Worm (Caenorhabditis elegans) whole organism, late embryonic: ENCODE data around the gene hpo-19.

Experiments
- C08G9.2 ChIP-seq: sonication (generic microtip); optimal IDR thresholded peaks from 2 replicates; lab custom pipeline; 2016; ENCODE audit warnings: mild to moderate bottlenecking, missing genetic modification characterization, moderate library complexity, missing compliant biosample characterization
- T23F11.4 ChIP-seq: fragments of 200-800 bp; sonication (Bioruptor generic); optimal IDR thresholded peaks from 2 replicates; lab custom pipeline; 2018; ENCODE audit warnings: mild to moderate bottlenecking, missing genetic modification characterization, missing compliant biosample characterization
- Y22D7AL.16 ChIP-seq: sonication (generic microtip); optimal IDR thresholded peaks from 2 replicates; lab custom pipeline; 2016; ENCODE audit warnings: missing genetic modification characterization, missing compliant biosample characterization
- ahr-1 ChIP-seq: sonication (generic microtip); optimal IDR thresholded peaks from 2 replicates; lab custom pipeline; 2016; ENCODE audit warnings: missing genetic modification characterization, missing compliant biosample characterization
- ceh-31 ChIP-seq: sonication (generic microtip); optimal IDR thresholded peaks from 2 replicates; lab custom pipeline; 2016; ENCODE audit warnings: missing genetic modification characterization, missing compliant biosample characterization
- ceh-34 ChIP-seq: sonication (generic microtip); optimal IDR thresholded peaks from 2 replicates; lab custom pipeline; 2016; ENCODE audit warnings: mild to moderate bottlenecking, missing genetic modification characterization, missing compliant biosample characterization
- che-1 ChIP-seq: sonication (generic microtip); optimal IDR thresholded peaks from 2 replicates; lab custom pipeline; 2016; ENCODE audit warnings: mild to moderate bottlenecking, missing genetic modification characterization, missing compliant biosample characterization
- dve-1 ChIP-seq: sonication (generic microtip); optimal IDR thresholded peaks from 2 replicates; lab custom pipeline; 2017; ENCODE audit warnings: antibody characterized with exemption, mild to moderate bottlenecking, missing genetic modification characterization, missing compliant biosample characterization
- elt-2 ChIP-seq: sonication (generic microtip); optimal IDR thresholded peaks from 2 replicates; lab custom pipeline; 2016; ENCODE audit warnings: missing genetic modification reagents, missing genetic modification characterization, missing compliant biosample characterization
- ets-4 ChIP-seq: sonication (generic microtip); optimal IDR thresholded peaks from 2 replicates; lab custom pipeline; 2016; ENCODE audit warnings: missing genetic modification characterization, missing compliant biosample characterization
- fkh-10 ChIP-seq: fragments of 150-350 bp; optimal IDR thresholded peaks from 2 replicates; lab custom pipeline; 2014; ENCODE audit warnings: missing biosample characterization, missing genetic modification reagents, missing genetic modification characterization
- fkh-6 ChIP-seq: sonication (generic microtip); optimal IDR thresholded peaks from 2 replicates; lab custom pipeline; 2016; ENCODE audit warnings: missing genetic modification characterization, missing compliant biosample characterization
- lim-6 ChIP-seq: sonication (generic microtip); optimal IDR thresholded peaks from 2 replicates; lab custom pipeline; 2016; ENCODE audit warnings: missing genetic modification characterization, missing compliant biosample characterization
- nhr-11 ChIP-seq: fragments of 150-350 bp; optimal IDR thresholded peaks from 2 replicates; lab custom pipeline; 2014; ENCODE audit warnings: missing biosample characterization, missing genetic modification characterization
- npax-4 ChIP-seq: sonication (generic microtip); optimal IDR thresholded peaks from 2 replicates; lab custom pipeline; 2016; ENCODE audit warnings: missing genetic modification characterization, missing compliant biosample characterization
- pax-1 ChIP-seq: fragments of 150-350 bp; optimal IDR thresholded peaks from 2 replicates; lab custom pipeline; 2014; ENCODE audit warnings: missing biosample characterization, missing genetic modification characterization
- pqm-1 ChIP-seq: sonication (generic microtip); optimal IDR thresholded peaks from 2 replicates; lab custom pipeline; 2016; ENCODE audit warnings: missing genetic modification characterization, missing compliant biosample characterization
- pros-1 ChIP-seq: fragments of 150-350 bp; optimal IDR thresholded peaks from 2 replicates; lab custom pipeline; 2014; ENCODE audit warnings: missing biosample characterization, missing genetic modification reagents, missing genetic modification characterization
- ref-2 ChIP-seq: sonication (generic microtip); optimal IDR thresholded peaks from 2 replicates; lab custom pipeline; 2016; ENCODE audit warnings: missing genetic modification characterization, missing compliant biosample characterization
- sox-4 ChIP-seq: sonication (generic microtip); optimal IDR thresholded peaks from 2 replicates; lab custom pipeline; 2017; ENCODE audit warnings: mild to moderate bottlenecking, missing genetic modification characterization, inconsistent platforms, missing compliant biosample characterization
- tbx-2 ChIP-seq: sonication (generic microtip); optimal IDR thresholded peaks from 2 replicates; lab custom pipeline; 2016; ENCODE audit warnings: missing genetic modification characterization, missing compliant biosample characterization
- tbx-7 ChIP-seq: sonication (generic microtip); optimal IDR thresholded peaks from 2 replicates; lab custom pipeline; 2016; ENCODE audit warnings: missing genotype, missing genetic modification characterization, missing compliant biosample characterization
- ttx-3 ChIP-seq: sonication (generic microtip); optimal IDR thresholded peaks from 2 replicates; lab custom pipeline; 2016; ENCODE audit warnings: missing genetic modification reagents, missing genetic modification characterization, missing compliant biosample characterization
- unc-3 ChIP-seq, 2 experiments: fragments of 200-800 bp in 1 of 2; sonication (Bioruptor generic) in 1 of 2; sonication (generic microtip) in 1 of 2; conservative IDR thresholded peaks in 1 of 2; optimal IDR thresholded peaks in 1 of 2; 2 replicates each; pipeline versions ENCODE4 v1.3.6 to Lab custom; 2016 to 2022; ENCODE audit warnings: missing compliant biosample characterization in 2 of 2, missing genetic modification characterization in 2 of 2, missing genetic modification reagents in 1 of 2
- unc-42 ChIP-seq: sonication (generic microtip); optimal IDR thresholded peaks from 2 replicates; lab custom pipeline; 2016; ENCODE audit warnings: missing genotype, missing genetic modification characterization, missing compliant biosample characterization
- unc-55 ChIP-seq: sonication (generic microtip); optimal IDR thresholded peaks from 2 replicates; lab custom pipeline; 2017; ENCODE audit warnings: missing biosample characterization, missing genetic modification reagents, missing genetic modification characterization

The hpo-19 gene

ce11 chrV:6485109-6485508 lies 48.7 kb downstream of the hpo-19 start:
- TF ChIP-seq C08G9.2 (no peak), unc-3 (GFP tag; conservative IDR thresholded peaks at IDR 0.05; lab: Robert Waterston, UW) (no peak), unc-3 (tag; optimal IDR thresholded peaks at IDR 0.05; lab: Kevin White, UChicago) (no peak), dve-1 (no peak), ets-4 (no peak), sox-4 (tag; lab: Kevin White, UChicago) (no peak), fkh-6 (tag; lab: Kevin White, UChicago) (no peak), ref-2 (peak; percentile 14), fkh-10 (GFP tag; lab: Kevin White, UChicago) (no peak), che-1 (no peak), ttx-3 (tag; lab: Kevin White, UChicago) (no peak), tbx-2 (peak; percentile 45), unc-55 (GFP tag; lab: Kevin White, UChicago) (no peak), T23F11.4 (GFP tag; lab: Kevin White, UChicago) (no peak), ceh-31 (peak; percentile 62), elt-2 (no peak), pax-1 (no peak), nhr-11 (tag; lab: Kevin White, UChicago) (no peak), pqm-1 (no peak), tbx-7 (no peak), ahr-1 (tag; lab: Kevin White, UChicago) (no peak), lim-6 (tag; lab: Kevin White, UChicago) (no peak), unc-42 (peak; percentile 6), ceh-34 (tag; lab: Kevin White, UChicago) (no peak), Y22D7AL.16 (tag; lab: Kevin White, UChicago) (no peak), npax-4 (tag; lab: Kevin White, UChicago) (no peak), pros-1 (tag; lab: Kevin White, UChicago) (no peak)
